Worm (Caenorhabditis elegans): Measurements from ENCODE around the gene B0454.5.

The B0454.5 gene

DNA sequence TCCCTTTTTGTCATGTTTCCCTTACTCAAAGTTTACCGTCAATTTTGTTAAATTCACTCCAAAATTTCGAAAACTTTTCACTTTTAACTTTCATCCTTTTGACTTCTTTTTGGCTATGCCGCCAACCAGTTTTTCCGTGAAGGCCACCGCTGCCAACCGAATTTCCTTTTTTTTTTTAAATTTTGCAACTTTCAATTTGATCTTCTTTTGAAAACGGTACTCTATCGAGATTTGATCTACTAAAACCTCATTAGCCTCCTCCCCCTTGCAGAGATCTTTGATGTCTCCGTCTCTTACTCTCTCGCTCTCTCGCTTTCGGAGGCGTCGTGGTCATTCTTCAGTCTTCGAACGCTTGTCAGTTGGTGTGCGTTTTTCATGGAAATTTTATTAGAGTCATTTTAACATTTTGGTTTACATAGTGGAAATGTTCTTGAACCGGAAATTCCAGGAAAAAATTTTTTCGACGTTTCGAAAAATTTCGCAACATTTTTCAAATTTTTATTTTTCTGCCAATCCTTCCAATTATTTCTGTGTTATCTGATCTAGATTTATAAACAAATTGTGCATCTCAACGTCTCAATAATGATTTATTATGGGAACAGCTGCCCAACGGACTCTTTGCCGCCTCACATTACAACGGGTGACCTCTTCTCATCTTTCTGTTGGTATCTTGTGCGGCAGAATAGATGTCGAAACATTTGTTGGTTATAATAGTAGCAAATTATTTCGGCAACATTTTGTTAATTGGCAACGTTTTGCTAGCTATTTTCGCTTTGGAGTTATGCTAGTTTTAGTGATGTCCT is 43.9 kb upstream of the B0454.5 start (continued):
- TF ChIP-seq aha-1 (tag; optimal IDR thresholded peaks at IDR 0.05) (no peak), nhr-71 (tag; optimal IDR thresholded peaks at IDR 0.05) (peak; percentile 65), lir-3 (tag; optimal IDR thresholded peaks at IDR 0.05; ENCODE audit: poor library complexity) (no peak), fkh-4 (tag; optimal IDR thresholded peaks at IDR 0.05; ENCODE audit: borderline replicate concordance) (no peak), nhr-237 (tag; optimal IDR thresholded peaks at IDR 0.05) (no peak), lin-13 (GFP tag; optimal IDR thresholded peaks at IDR 0.05) (peak; percentile 18), pax-3 (tag; optimal IDR thresholded peaks at IDR 0.05) (no peak), fos-1 (tag; optimal IDR thresholded peaks at IDR 0.05) (no peak), ceh-90 (tag; optimal IDR thresholded peaks at IDR 0.05) (no peak), grh-1 (GFP tag; IDR thresholded peaks at IDR 0.05) (peak; percentile 88), hpl-2 (GFP tag; optimal IDR thresholded peaks at IDR 0.05) (no peak), swsn-7 (tag; optimal IDR thresholded peaks at IDR 0.05) (no peak), elt-3 (tag; optimal IDR thresholded peaks at IDR 0.05) (peak in 1 of 6 experiments; percentile 39), unc-62 (GFP tag; optimal IDR thresholded peaks at IDR 0.05) (no peak), nhr-76 (tag; optimal IDR thresholded peaks at IDR 0.05) (no peak), nhr-12 (tag; optimal IDR thresholded peaks at IDR 0.05) (no peak), aly-2 (tag; optimal IDR thresholded peaks at IDR 0.05) (no peak), nhr-47 (tag; optimal IDR thresholded peaks at IDR 0.05) (peak; percentile 8), fkh-10 (GFP tag; optimal IDR thresholded peaks at IDR 0.05) (no peak), lin-35 (GFP tag; optimal IDR thresholded peaks at IDR 0.05) (peak in 1 of 2 experiments; percentile 32), dsc-1 (tag; optimal IDR thresholded peaks at IDR 0.05) (no peak), ceh-82 (tag; optimal IDR thresholded peaks at IDR 0.05) (no peak), C04F5.9 (tag; optimal IDR thresholded peaks at IDR 0.05) (peak; percentile 17), blmp-1 (tag; optimal IDR thresholded peaks at IDR 0.05) (peak; percentile 98), xbp-1 (tag; optimal IDR thresholded peaks at IDR 0.05) (no peak), ces-1 (GFP tag; optimal IDR thresholded peaks at IDR 0.05) (no peak), elt-2 (tag; optimal IDR thresholded peaks at IDR 0.05) (no peak)

DNA sequence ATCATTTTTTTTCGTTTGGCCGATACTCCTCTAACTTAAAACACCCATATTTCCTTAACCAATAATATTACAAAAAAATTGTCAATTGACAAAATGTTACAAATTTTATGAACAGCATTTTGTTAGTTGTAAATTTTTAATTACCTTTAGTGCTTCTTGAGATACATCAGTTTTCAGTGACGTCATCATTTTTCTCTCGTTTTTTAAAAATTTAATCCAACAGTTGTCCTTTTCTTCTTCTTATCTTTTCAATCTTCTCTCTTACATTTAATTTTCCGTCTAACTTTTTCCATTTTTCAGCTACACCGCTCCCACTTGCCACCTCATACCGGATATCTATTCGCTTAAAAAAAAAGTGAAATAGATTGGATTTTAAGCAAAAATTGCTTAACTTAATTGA is 41.9 kb upstream of the B0454.5 start, which contains the start of gene lido-8:
lido-8 (plus strand) TSS at position 301 of the 400 bp plus-strand sequence.
- TF ChIP-seq jun-1 (tag; optimal IDR thresholded peaks at IDR 0.05): no peak
- TF ChIP-seq hpl-2 (GFP tag; optimal IDR thresholded peaks at IDR 0.05): no peak

DNA sequence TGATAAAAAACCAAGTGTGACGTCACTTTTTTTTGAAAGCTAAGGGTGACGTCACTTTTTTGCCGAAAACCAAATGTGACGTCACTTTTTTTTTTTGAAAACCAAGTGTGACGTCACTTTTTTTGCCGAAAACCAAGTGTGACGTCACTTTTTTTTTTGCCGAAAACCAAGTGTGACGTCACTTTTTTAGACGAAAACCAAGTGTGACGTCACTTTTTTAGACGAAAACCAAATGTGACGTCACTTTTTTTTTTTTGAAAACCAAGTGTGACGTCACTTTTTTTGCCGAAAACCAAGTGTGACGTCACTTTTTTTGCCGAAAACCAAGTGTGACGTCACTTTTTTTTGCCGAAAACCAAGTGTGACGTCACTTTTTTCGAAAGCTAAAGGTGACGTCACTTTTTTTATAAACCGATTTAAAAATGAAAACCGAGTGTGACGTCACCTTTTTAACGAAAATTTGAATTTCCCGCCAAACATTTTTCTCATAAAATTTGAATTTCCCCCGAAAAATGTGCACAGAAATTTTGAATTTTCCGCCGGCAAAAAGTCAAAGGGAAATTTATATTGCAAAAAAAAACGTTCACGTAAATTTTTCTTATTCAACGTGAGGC is 40.7 kb upstream of the B0454.5 start:
- TF ChIP-seq ceh-82 (tag; optimal IDR thresholded peaks at IDR 0.05) (no peak), ces-1 (GFP tag; optimal IDR thresholded peaks at IDR 0.05) (no peak), lin-35 (GFP tag; optimal IDR thresholded peaks at IDR 0.05) (no peak), C16A3.4 (tag; optimal IDR thresholded peaks at IDR 0.05) (no peak), egl-27 (tag; optimal IDR thresholded peaks at IDR 0.05) (no peak)

DNA sequence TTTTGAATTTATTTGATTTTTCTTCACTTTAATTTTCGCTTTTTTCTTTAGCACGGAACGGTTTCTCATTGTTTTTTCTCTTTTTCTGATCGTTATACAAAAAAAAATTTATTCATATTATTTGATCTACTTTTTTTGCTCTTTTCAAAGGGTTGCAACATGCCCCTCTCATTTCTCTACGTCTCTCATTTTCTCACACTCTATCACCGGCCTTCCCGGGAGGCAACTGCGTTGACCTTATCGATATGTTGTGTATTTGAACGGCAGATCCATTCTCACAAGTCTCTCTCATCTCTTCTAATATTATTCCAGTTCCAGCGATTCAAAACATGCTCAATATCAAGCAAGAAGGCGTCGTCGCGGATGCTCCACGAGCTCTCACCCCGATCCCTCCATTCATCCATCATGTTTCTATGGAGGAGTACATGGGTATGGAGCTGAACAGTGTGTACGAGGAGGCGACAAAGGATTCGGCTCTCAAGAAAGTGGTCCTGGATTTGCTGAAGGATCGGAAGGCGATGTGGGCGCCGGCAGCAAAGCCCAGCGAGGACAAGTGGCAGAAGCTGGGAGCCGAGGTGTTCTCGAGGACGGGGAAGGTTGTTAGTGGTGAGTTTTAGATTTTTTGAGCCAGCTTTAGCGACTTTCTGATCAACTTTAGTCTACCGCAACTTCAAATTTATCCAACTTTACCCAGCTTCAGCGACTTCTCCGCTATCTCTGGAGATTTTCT is 38.0 kb upstream of the B0454.5 start, which contains the start of gene lido-9:
lido-9 (plus strand) TSS at position 234 of the 730 bp plus-strand sequence.
- TF ChIP-seq elt-2 (tag; optimal IDR thresholded peaks at IDR 0.05): no peak
- TF ChIP-seq ets-5 (GFP tag; IDR thresholded peaks at IDR 0.05): no peak
- no peak for TF ChIP-seq vab-15 (tag; optimal IDR thresholded peaks at IDR 0.05)
- TF ChIP-seq nhr-90 (tag; optimal IDR thresholded peaks at IDR 0.05; ENCODE audit: poor library complexity): no peak
- TF ChIP-seq ztf-11 (tag; optimal IDR thresholded peaks at IDR 0.05): no peak
- no peak for TF ChIP-seq efl-1 (optimal IDR thresholded peaks at IDR 0.05)
- TF ChIP-seq efl-1 (GFP tag; optimal IDR thresholded peaks at IDR 0.05 in 1 of 2): no peak
- no peak for TF ChIP-seq ceh-82 (tag; optimal IDR thresholded peaks at IDR 0.05)
- TF ChIP-seq pax-3 (tag; optimal IDR thresholded peaks at IDR 0.05): no peak
- no peak for TF ChIP-seq efl-3 (GFP tag; optimal IDR thresholded peaks at IDR 0.05)
- no peak for TF ChIP-seq nhr-237 (tag; optimal IDR thresholded peaks at IDR 0.05)
- no peak for TF ChIP-seq pag-3 (tag; optimal IDR thresholded peaks at IDR 0.05; ENCODE audit: borderline replicate concordance, insufficient read depth)
- TF ChIP-seq elt-3 (tag; optimal IDR thresholded peaks at IDR 0.05): no peak
- TF ChIP-seq fkh-4 (tag; optimal IDR thresholded peaks at IDR 0.05; ENCODE audit: borderline replicate concordance): no peak
- no peak for TF ChIP-seq mab-9 (GFP tag; IDR thresholded peaks at IDR 0.05)
- no peak for TF ChIP-seq unc-98 (GFP tag; IDR thresholded peaks at IDR 0.05)
